Worm (Caenorhabditis elegans): ENCODE data around the gene C16C8.20.
"Not testable (repeated sequence)": the region's sequence is repeated elsewhere in the genome, so short reads cannot be mapped to it uniquely, and the experiment has no call there.

ce11 chrII:3449514-3449913 is 2.8 kb downstream of the C16C8.20 start, which contains the start of gene C16C8.14:
- TF ChIP-seq W03F9.2, him-1 (tag; optimal IDR thresholded peaks at IDR 0.05): not testable (repeated sequence)

All from whole organism, L4/young adult.